Worm (Caenorhabditis elegans) whole organism, late embryonic: ENCODE data around the gene fah-1.

ENCODE experiments used
- C08G9.2 ChIP-seq: sonication (generic microtip); optimal IDR thresholded peaks from 2 replicates; lab custom pipeline; 2016; ENCODE audit warnings: mild to moderate bottlenecking, missing genetic modification characterization, moderate library complexity, missing compliant biosample characterization
- C38D4.7 ChIP-seq: fragments of 200-800 bp; sonication (Bioruptor generic); optimal IDR thresholded peaks from 2 replicates; lab custom pipeline; 2018; ENCODE audit warnings: mild to moderate bottlenecking, missing genetic modification characterization, moderate library complexity, missing compliant biosample characterization
- F13H6.1 ChIP-seq: sonication (generic microtip); optimal IDR thresholded peaks from 2 replicates; lab custom pipeline; 2016; ENCODE audit warnings: missing genetic modification characterization, missing compliant biosample characterization
- K02D7.2 ChIP-seq: sonication (generic microtip); optimal IDR thresholded peaks from 2 replicates; lab custom pipeline; 2017; ENCODE audit warnings: mild to moderate bottlenecking, missing genetic modification characterization, missing compliant biosample characterization
- T23F11.4 ChIP-seq: fragments of 200-800 bp; sonication (Bioruptor generic); optimal IDR thresholded peaks from 2 replicates; lab custom pipeline; 2018; ENCODE audit warnings: mild to moderate bottlenecking, missing genetic modification characterization, missing compliant biosample characterization
- ama-1 ChIP-seq: fragments of 150-350 bp; optimal IDR thresholded peaks from 2 replicates; lab custom pipeline; 2014
- ceh-2 ChIP-seq: sonication (generic microtip); optimal IDR thresholded peaks from 2 replicates; lab custom pipeline; 2016; ENCODE audit warnings: missing genotype, missing genetic modification characterization, missing compliant biosample characterization
- ceh-30 ChIP-seq: fragments of 150-350 bp; optimal IDR thresholded peaks from 2 replicates; lab custom pipeline; 2014; ENCODE audit warnings: missing biosample characterization, missing genetic modification characterization
- ceh-34 ChIP-seq: sonication (generic microtip); optimal IDR thresholded peaks from 2 replicates; lab custom pipeline; 2016; ENCODE audit warnings: mild to moderate bottlenecking, missing genetic modification characterization, missing compliant biosample characterization
- ceh-9 ChIP-seq: sonication (generic microtip); optimal IDR thresholded peaks from 2 replicates; lab custom pipeline; 2016; ENCODE audit warnings: mild to moderate bottlenecking, missing genetic modification characterization, inconsistent platforms, missing compliant biosample characterization
- che-1 ChIP-seq: sonication (generic microtip); optimal IDR thresholded peaks from 2 replicates; lab custom pipeline; 2016; ENCODE audit warnings: mild to moderate bottlenecking, missing genetic modification characterization, missing compliant biosample characterization
- dmd-4 ChIP-seq: sonication (generic microtip); optimal IDR thresholded peaks from 2 replicates; lab custom pipeline; 2016; ENCODE audit warnings: borderline replicate concordance, missing genetic modification characterization, missing compliant biosample characterization
- dve-1 ChIP-seq: sonication (generic microtip); optimal IDR thresholded peaks from 2 replicates; lab custom pipeline; 2017; ENCODE audit warnings: antibody characterized with exemption, mild to moderate bottlenecking, missing genetic modification characterization, missing compliant biosample characterization
- elt-4 ChIP-seq: sonication (generic microtip); optimal IDR thresholded peaks from 2 replicates; lab custom pipeline; 2016; ENCODE audit warnings: missing genetic modification characterization, missing compliant biosample characterization
- ets-4 ChIP-seq: sonication (generic microtip); optimal IDR thresholded peaks from 2 replicates; lab custom pipeline; 2016; ENCODE audit warnings: missing genetic modification characterization, missing compliant biosample characterization
- eyg-1 ChIP-seq: sonication (generic microtip); optimal IDR thresholded peaks from 2 replicates; lab custom pipeline; 2016; ENCODE audit warnings: missing genotype, missing genetic modification characterization, missing compliant biosample characterization
- fkh-10 ChIP-seq: fragments of 150-350 bp; optimal IDR thresholded peaks from 2 replicates; lab custom pipeline; 2014; ENCODE audit warnings: missing biosample characterization, missing genetic modification reagents, missing genetic modification characterization
- gmeb-2 ChIP-seq: sonication (generic microtip); optimal IDR thresholded peaks from 2 replicates; lab custom pipeline; 2016; ENCODE audit warnings: missing genetic modification characterization, inconsistent platforms, missing compliant biosample characterization
- hlh-15 ChIP-seq: sonication (generic microtip); optimal IDR thresholded peaks from 2 replicates; lab custom pipeline; 2016; ENCODE audit warnings: missing genetic modification characterization, missing compliant biosample characterization
- hlh-30 ChIP-seq: sonication (generic microtip); optimal IDR thresholded peaks from 2 replicates; lab custom pipeline; 2017; ENCODE audit warnings: antibody characterized with exemption, missing genetic modification characterization, missing compliant biosample characterization; ENCODE audit not compliant: insufficient read depth
- hlh-6 ChIP-seq: sonication (generic microtip); optimal IDR thresholded peaks from 2 replicates; lab custom pipeline; 2016; ENCODE audit warnings: missing genotype, missing genetic modification characterization, missing compliant biosample characterization
- lim-6 ChIP-seq: sonication (generic microtip); optimal IDR thresholded peaks from 2 replicates; lab custom pipeline; 2016; ENCODE audit warnings: missing genetic modification characterization, missing compliant biosample characterization
- madf-2 ChIP-seq: sonication (generic microtip); optimal IDR thresholded peaks from 2 replicates; lab custom pipeline; 2017; ENCODE audit warnings: missing genetic modification characterization, missing compliant biosample characterization
- mec-3 ChIP-seq: sonication (generic microtip); optimal IDR thresholded peaks from 2 replicates; lab custom pipeline; 2016; ENCODE audit warnings: borderline replicate concordance, missing genetic modification characterization, missing compliant biosample characterization
- nfya-1 ChIP-seq: sonication (generic microtip); optimal IDR thresholded peaks from 2 replicates; lab custom pipeline; 2017; ENCODE audit warnings: missing genetic modification characterization, mild to moderate bottlenecking, missing compliant biosample characterization, antibody characterized with exemption, moderate library complexity
- npax-4 ChIP-seq: sonication (generic microtip); optimal IDR thresholded peaks from 2 replicates; lab custom pipeline; 2016; ENCODE audit warnings: missing genetic modification characterization, missing compliant biosample characterization
- pat-9 ChIP-seq: fragments of 200-800 bp; sonication (Bioruptor generic); optimal IDR thresholded peaks from 2 replicates; lab custom pipeline; 2018; ENCODE audit warnings: mild to moderate bottlenecking, missing genetic modification characterization, moderate library complexity, missing compliant biosample characterization
- pha-2 ChIP-seq: sonication (generic microtip); optimal IDR thresholded peaks from 2 replicates; lab custom pipeline; 2017; ENCODE audit warnings: mild to moderate bottlenecking, missing genetic modification characterization, missing compliant biosample characterization
- pqm-1 ChIP-seq: sonication (generic microtip); optimal IDR thresholded peaks from 2 replicates; lab custom pipeline; 2016; ENCODE audit warnings: missing genetic modification characterization, missing compliant biosample characterization
- pros-1 ChIP-seq: fragments of 150-350 bp; optimal IDR thresholded peaks from 2 replicates; lab custom pipeline; 2014; ENCODE audit warnings: missing biosample characterization, missing genetic modification reagents, missing genetic modification characterization
- ref-2 ChIP-seq: sonication (generic microtip); optimal IDR thresholded peaks from 2 replicates; lab custom pipeline; 2016; ENCODE audit warnings: missing genetic modification characterization, missing compliant biosample characterization
- sdc-2 ChIP-seq: sonication (generic microtip); optimal IDR thresholded peaks from 2 replicates; lab custom pipeline; 2016; ENCODE audit warnings: missing genotype, missing genetic modification characterization, missing compliant biosample characterization
- tbx-2 ChIP-seq: sonication (generic microtip); optimal IDR thresholded peaks from 2 replicates; lab custom pipeline; 2016; ENCODE audit warnings: missing genetic modification characterization, missing compliant biosample characterization
- ttx-3 ChIP-seq: sonication (generic microtip); optimal IDR thresholded peaks from 2 replicates; lab custom pipeline; 2016; ENCODE audit warnings: missing genetic modification reagents, missing genetic modification characterization, missing compliant biosample characterization
- unc-3 ChIP-seq, 2 experiments: fragments of 200-800 bp in 1 of 2; sonication (Bioruptor generic) in 1 of 2; sonication (generic microtip) in 1 of 2; conservative IDR thresholded peaks in 1 of 2; optimal IDR thresholded peaks in 1 of 2; 2 replicates each; pipeline versions ENCODE4 v1.3.6 to Lab custom; 2016 to 2022; ENCODE audit warnings: missing compliant biosample characterization in 2 of 2, missing genetic modification characterization in 2 of 2, missing genetic modification reagents in 1 of 2
- unc-42 ChIP-seq: sonication (generic microtip); optimal IDR thresholded peaks from 2 replicates; lab custom pipeline; 2016; ENCODE audit warnings: missing genotype, missing genetic modification characterization, missing compliant biosample characterization
- unc-55 ChIP-seq: sonication (generic microtip); optimal IDR thresholded peaks from 2 replicates; lab custom pipeline; 2017; ENCODE audit warnings: missing biosample characterization, missing genetic modification reagents, missing genetic modification characterization
- zip-5 ChIP-seq: sonication (generic microtip); optimal IDR thresholded peaks from 2 replicates; lab custom pipeline; 2016; ENCODE audit warnings: missing genetic modification characterization, missing compliant biosample characterization
- ztf-16 ChIP-seq: sonication (generic microtip); optimal IDR thresholded peaks from 2 replicates; lab custom pipeline; 2017; ENCODE audit warnings: missing genetic modification characterization, missing compliant biosample characterization

Gene fah-1

ce11 chrX:6467462-6467861 is 18.7 kb upstream of the fah-1 start, which contains the start of gene C15B12.3:
Gene C15B12.3 (minus strand): TSS chrX:6467562.
- no peak for TF ChIP-seq C08G9.2 (tag; lab: Kevin White, UChicago)
- TF ChIP-seq elt-4 (tag; lab: Kevin White, UChicago), result no peak
- no peak for TF ChIP-seq pros-1
- no peak for TF ChIP-seq zip-5
- no peak for TF ChIP-seq pat-9 (tag; lab: Kevin White, UChicago)
- TF ChIP-seq unc-55, result no peak
- TF ChIP-seq ceh-34 (tag; lab: Kevin White, UChicago), result no peak
- no peak for TF ChIP-seq hlh-6
- TF ChIP-seq ceh-30, result no peak
- no peak for TF ChIP-seq pqm-1 (tag; lab: Kevin White, UChicago)

ce11 chrX:6462995-6463462 is 14.3 kb upstream of the fah-1 start, which contains the start of gene C15B12.2:
Gene C15B12.2 (plus strand): TSS chrX:6463412.
- TF ChIP-seq dve-1 (tag; lab: Kevin White, UChicago) (no peak), ceh-9 (tag; lab: Kevin White, UChicago) (no peak), fkh-10 (no peak), npax-4 (no peak), lim-6 (tag; lab: Kevin White, UChicago) (no peak), unc-42 (tag; lab: Kevin White, UChicago) (no peak), sdc-2 (no peak), pat-9 (tag; lab: Kevin White, UChicago) (no peak), dmd-4 (tag; lab: Kevin White, UChicago) (no peak), nfya-1 (tag; lab: Kevin White, UChicago) (no peak), pha-2 (no peak), C38D4.7 (no peak), ama-1 (lab: Kevin White, UChicago) (no peak), K02D7.2 (tag; lab: Kevin White, UChicago) (no peak), eyg-1 (tag; lab: Kevin White, UChicago) (no peak), unc-3 (GFP tag; conservative IDR thresholded peaks at IDR 0.05; lab: Robert Waterston, UW) (no peak), unc-3 (tag; optimal IDR thresholded peaks at IDR 0.05; lab: Kevin White, UChicago) (no peak)

ce11 chrX:6462479-6462878 is 13.8 kb upstream of the fah-1 start:
- TF ChIP-seq che-1 (tag; lab: Kevin White, UChicago) (no peak), hlh-6 (no peak), ttx-3 (tag; lab: Kevin White, UChicago) (no peak), unc-42 (tag; lab: Kevin White, UChicago) (no peak), hlh-15 (no peak), dve-1 (tag; lab: Kevin White, UChicago) (no peak), mec-3 (no peak), T23F11.4 (GFP tag; lab: Kevin White, UChicago) (no peak), ceh-2 (tag; lab: Kevin White, UChicago) (no peak), hlh-30 (tag; lab: Kevin White, UChicago) (no peak), F13H6.1 (tag; lab: Kevin White, UChicago) (no peak), elt-4 (tag; lab: Kevin White, UChicago) (no peak)

DNA sequence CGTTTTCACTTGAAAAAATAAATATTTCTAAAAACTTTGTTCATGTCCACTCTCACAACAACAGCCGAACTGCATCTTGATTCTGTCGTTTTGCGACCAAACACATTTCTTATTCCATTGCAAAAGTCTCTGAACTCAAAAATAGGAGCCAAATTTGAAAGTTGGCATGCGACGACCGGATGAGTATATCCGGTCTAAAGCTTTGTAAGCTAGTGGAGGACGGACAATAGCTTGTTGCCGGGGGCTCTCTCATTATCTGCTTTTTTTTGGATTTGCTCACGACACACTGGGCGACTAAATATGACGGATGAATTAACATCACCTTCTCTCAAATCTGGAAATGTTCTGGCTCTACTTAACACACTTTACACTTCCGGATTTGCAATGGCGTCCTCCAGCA is 13.0 kb upstream of the fah-1 start, which contains the start of gene K04E7.1:
TSS of gene K04E7.1 (plus strand) at position 301 of the 400 bp plus-strand sequence.
- TF ChIP-seq ets-4 (tag; lab: Kevin White, UChicago) (no peak), hlh-30 (tag; lab: Kevin White, UChicago) (no peak), tbx-2 (tag; lab: Kevin White, UChicago) (no peak), ztf-16 (no peak), gmeb-2 (tag; lab: Kevin White, UChicago) (no peak), madf-2 (tag; lab: Kevin White, UChicago) (no peak), ceh-34 (tag; lab: Kevin White, UChicago) (no peak), F13H6.1 (tag; lab: Kevin White, UChicago) (no peak), dve-1 (tag; lab: Kevin White, UChicago) (no peak), hlh-6 (no peak), dmd-4 (tag; lab: Kevin White, UChicago) (no peak), ref-2 (tag; lab: Kevin White, UChicago) (no peak), npax-4 (no peak)
